Fruit fly (Drosophila melanogaster): ENCODE measurements around the gene CG11333.

CG11333 gene

dm6 chr3R:31499114-31499513, 36.0 kb downstream of the CG11333 start, which contains the start of gene mey:
mey (plus strand) TSS chr3R:31499235.
- 0 out of 3 replicates have a peak, but pooled peaks have one; percentile 10 for TF ChIP-seq CG4496 (GFP tag; IDR thresholded peaks at IDR 0.05)
- TF ChIP-seq CG34367 (tag; optimal IDR thresholded peaks at IDR 0.05): no peak

DNA sequence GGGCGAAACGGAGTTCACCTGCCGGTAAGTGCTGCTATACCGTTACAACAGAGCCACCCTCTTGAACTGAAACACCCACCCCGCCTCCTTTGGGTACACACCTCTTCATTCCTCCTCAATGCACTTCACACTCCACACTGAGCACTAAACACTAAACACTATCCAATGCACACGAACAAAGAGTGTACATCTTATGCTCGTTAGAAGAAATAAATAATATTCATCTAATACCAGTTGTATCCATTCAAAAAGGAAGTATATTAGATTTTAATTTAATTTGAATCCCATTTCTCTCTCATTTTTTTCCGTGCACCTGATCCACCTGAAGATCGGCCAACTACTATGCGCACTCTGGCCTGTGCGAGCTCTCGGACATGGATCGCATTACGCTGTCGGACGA, 40.6 kb downstream of the CG11333 start:
- TF ChIP-seq CG17806 (tag; optimal IDR thresholded peaks at IDR 0.05) (peak; percentile 52), D1 (tag; optimal IDR thresholded peaks at IDR 0.05) (no peak), CG9948 (tag; optimal IDR thresholded peaks at IDR 0.05) (peak; percentile 34), rn (GFP tag; IDR thresholded peaks at IDR 0.05) (no peak), gl (tag; optimal IDR thresholded peaks at IDR 0.05) (no peak), CG14655 (GFP tag; optimal IDR thresholded peaks at IDR 0.05) (peak; percentile 45), Ets98B (GFP tag; IDR thresholded peaks at IDR 0.05) (no peak), CG15710 (tag; optimal IDR thresholded peaks at IDR 0.05) (peak; percentile 50), CG34367 (tag; optimal IDR thresholded peaks at IDR 0.05) (peak; percentile 26), Snoo (tag; optimal IDR thresholded peaks at IDR 0.05) (no peak), Pif1B (GFP tag; optimal IDR thresholded peaks at IDR 0.05) (peak; percentile 33), CG8301 (tag; optimal IDR thresholded peaks at IDR 0.05) (peak; percentile 39), CG32121 (GFP tag; IDR thresholded peaks at IDR 0.05) (no peak), CG8159 (tag; optimal IDR thresholded peaks at IDR 0.05) (peak; percentile 62), Pif1A (GFP tag; optimal IDR thresholded peaks at IDR 0.05) (peak; percentile 42)

dm6 chr3R:31504731-31505252, 41.7 kb downstream of the CG11333 start:
- peak; percentile 88 for TF ChIP-seq EcR (GFP tag; optimal IDR thresholded peaks at IDR 0.05)
- peak; percentile 96 for TF ChIP-seq CG13204 (GFP tag; optimal IDR thresholded peaks at IDR 0.05)
- TF ChIP-seq Ets98B (GFP tag; IDR thresholded peaks at IDR 0.05): no peak

- TF ChIP-seq CG9948 (tag; optimal IDR thresholded peaks at IDR 0.05) (peak; percentile 20), EcR (GFP tag; optimal IDR thresholded peaks at IDR 0.05) (no peak), CG13204 (GFP tag; optimal IDR thresholded peaks at IDR 0.05) (no peak), D1 (tag; optimal IDR thresholded peaks at IDR 0.05) (no peak), Pif1A (GFP tag; optimal IDR thresholded peaks at IDR 0.05) (peak; percentile 9), CG10348 (GFP tag; IDR thresholded peaks at IDR 0.05) (no peak), rn (GFP tag; IDR thresholded peaks at IDR 0.05) (no peak), CG4496 (GFP tag; IDR thresholded peaks at IDR 0.05) (no peak), Pif1B (GFP tag; optimal IDR thresholded peaks at IDR 0.05) (no peak), CG34367 (tag; optimal IDR thresholded peaks at IDR 0.05) (no peak), CG32121 (GFP tag; IDR thresholded peaks at IDR 0.05) (no peak), CG17806 (tag; optimal IDR thresholded peaks at IDR 0.05) (peak; percentile 24), CG14655 (GFP tag; optimal IDR thresholded peaks at IDR 0.05) (peak; percentile 49), CG8159 (tag; optimal IDR thresholded peaks at IDR 0.05) (peak; percentile 43), gl (tag; optimal IDR thresholded peaks at IDR 0.05) (no peak), Ets98B (GFP tag; IDR thresholded peaks at IDR 0.05) (no peak), CG15710 (tag; optimal IDR thresholded peaks at IDR 0.05) (peak; percentile 44), fd96Ca (GFP tag; IDR thresholded peaks at IDR 0.05) (no peak), Snoo (tag; optimal IDR thresholded peaks at IDR 0.05) (peak; percentile 30), CG8301 (tag; optimal IDR thresholded peaks at IDR 0.05) (peak; percentile 20), CG12605 (GFP tag; IDR thresholded peaks at IDR 0.05) (no peak)
These were observed 42.2 kb downstream of the CG11333 start for dm6 chr3R:31505254-31505689.

DNA sequence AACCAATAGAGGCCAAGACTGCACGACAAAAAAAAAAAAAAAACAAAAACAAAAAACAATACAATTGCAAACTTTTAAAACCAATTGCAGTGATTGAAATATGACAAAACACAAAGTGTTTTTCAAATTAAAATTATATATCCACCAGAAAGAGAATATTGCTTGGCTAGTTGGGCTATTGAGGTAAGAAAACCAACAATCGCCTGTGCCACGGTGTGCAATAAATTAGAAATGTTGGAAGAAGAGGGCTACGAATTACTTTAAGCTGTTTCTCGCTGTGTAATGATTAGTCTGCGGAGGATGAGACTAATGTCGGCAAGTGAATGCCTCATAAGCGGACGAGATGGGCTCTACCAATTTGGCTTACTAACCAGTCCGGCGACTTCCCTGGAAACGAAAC, 48.9 kb downstream of the CG11333 start:
- TF ChIP-seq CG13204 (GFP tag; optimal IDR thresholded peaks at IDR 0.05) (no peak), Snoo (tag; optimal IDR thresholded peaks at IDR 0.05) (no peak), Pif1B (GFP tag; optimal IDR thresholded peaks at IDR 0.05) (peak; percentile 9), CG8301 (tag; optimal IDR thresholded peaks at IDR 0.05) (peak; percentile 26), Ets98B (GFP tag; IDR thresholded peaks at IDR 0.05) (no peak), CG15710 (tag; optimal IDR thresholded peaks at IDR 0.05) (no peak), CG14655 (GFP tag; optimal IDR thresholded peaks at IDR 0.05) (peak; percentile 47), CG8159 (tag; optimal IDR thresholded peaks at IDR 0.05) (no peak), CG10348 (GFP tag; IDR thresholded peaks at IDR 0.05) (no peak), fd96Ca (GFP tag; IDR thresholded peaks at IDR 0.05) (no peak), CG17806 (tag; optimal IDR thresholded peaks at IDR 0.05) (no peak), CG34367 (tag; optimal IDR thresholded peaks at IDR 0.05) (no peak), CG9948 (tag; optimal IDR thresholded peaks at IDR 0.05) (no peak), gl (tag; optimal IDR thresholded peaks at IDR 0.05) (no peak), CG4496 (GFP tag; IDR thresholded peaks at IDR 0.05) (no peak), EcR (GFP tag; optimal IDR thresholded peaks at IDR 0.05) (no peak), rn (GFP tag; IDR thresholded peaks at IDR 0.05) (no peak), CG12605 (GFP tag; IDR thresholded peaks at IDR 0.05) (no peak), Pif1A (GFP tag; optimal IDR thresholded peaks at IDR 0.05) (no peak), D1 (tag; optimal IDR thresholded peaks at IDR 0.05) (no peak), CG32121 (GFP tag; IDR thresholded peaks at IDR 0.05) (no peak)

Data from whole organism, pupa.